Worm (Caenorhabditis elegans) whole organism, mixed stage, embryonic: ENCODE measurements around the gene C05C12.1.

Experiments
- M03D4.4 ChIP-seq: sonication (generic microtip); optimal IDR thresholded peaks from 2 replicates; lab custom pipeline; 2017; ENCODE audit warnings: mild to moderate bottlenecking, missing genetic modification characterization, missing compliant biosample characterization
- bed-3 ChIP-seq: fragments of 200-800 bp; sonication (Bioruptor generic); optimal IDR thresholded peaks from 3 replicates; lab custom pipeline; 2018; ENCODE audit warnings: mild to moderate bottlenecking, missing genetic modification characterization, moderate library complexity, missing compliant biosample characterization
- blmp-1 ChIP-seq: fragments of 150-350 bp; optimal IDR thresholded peaks from 2 replicates; lab custom pipeline; 2014; ENCODE audit warnings: missing biosample characterization, missing genetic modification characterization
- ceh-39 ChIP-seq: fragments of 150-350 bp; optimal IDR thresholded peaks from 2 replicates; lab custom pipeline; 2014; ENCODE audit warnings: missing biosample characterization, missing genetic modification characterization
- ceh-43 ChIP-seq: fragments of 200-800 bp; sonication (Bioruptor generic); optimal IDR thresholded peaks from 2 replicates; lab custom pipeline; 2018; ENCODE audit warnings: mild to moderate bottlenecking, missing genetic modification characterization, moderate library complexity, missing compliant biosample characterization
- ceh-83 ChIP-seq: fragments of 200-800 bp; sonication (Bioruptor generic); optimal IDR thresholded peaks from 2 replicates; lab custom pipeline; 2018; ENCODE audit warnings: mild to moderate bottlenecking, missing genetic modification characterization, missing compliant biosample characterization
- ces-1 ChIP-seq: fragments of 150-350 bp; optimal IDR thresholded peaks from 2 replicates; lab custom pipeline; 2014; ENCODE audit warnings: missing biosample characterization, missing genetic modification reagents, missing genetic modification characterization
- cnd-1 ChIP-seq: fragments of 200-800 bp; sonication (Bioruptor generic); optimal IDR thresholded peaks from 2 replicates; lab custom pipeline; 2018; ENCODE audit warnings: mild to moderate bottlenecking, missing genetic modification characterization, missing compliant biosample characterization
- elt-1 ChIP-seq: sonication (generic microtip); optimal IDR thresholded peaks from 2 replicates; lab custom pipeline; 2017; ENCODE audit warnings: missing genetic modification characterization, mild to moderate bottlenecking, missing compliant biosample characterization, antibody characterized with exemption, moderate library complexity, borderline replicate concordance; ENCODE audit not compliant: insufficient read depth
- elt-3 ChIP-seq: fragments of 150-350 bp; optimal IDR thresholded peaks from 2 replicates; lab custom pipeline; 2014; ENCODE audit warnings: missing biosample characterization, missing genetic modification characterization
- flh-1 ChIP-seq: fragments of 200-800 bp; sonication (Bioruptor generic); optimal IDR thresholded peaks from 2 replicates; lab custom pipeline; 2018; ENCODE audit warnings: mild to moderate bottlenecking, missing genetic modification characterization, moderate library complexity, missing compliant biosample characterization
- ham-2 ChIP-seq: fragments of 200-800 bp; sonication (Bioruptor generic); optimal IDR thresholded peaks from 2 replicates; lab custom pipeline; 2018; ENCODE audit warnings: mild to moderate bottlenecking, missing genetic modification characterization, missing compliant biosample characterization
- hlh-1 ChIP-seq: fragments of 150-350 bp; optimal IDR thresholded peaks from 2 replicates; lab custom pipeline; 2014; ENCODE audit warnings: missing biosample characterization, missing genetic modification reagents, missing genetic modification characterization
- lin-13 ChIP-seq: fragments of 150-350 bp; optimal IDR thresholded peaks from 2 replicates; lab custom pipeline; 2014; ENCODE audit warnings: missing biosample characterization, missing genetic modification characterization
- lin-32 ChIP-seq: fragments of 200-800 bp; sonication (Bioruptor generic); optimal IDR thresholded peaks from 2 replicates; lab custom pipeline; 2018; ENCODE audit warnings: mild to moderate bottlenecking, missing genetic modification characterization, missing compliant biosample characterization
- lsy-2 ChIP-seq: fragments of 150-350 bp; optimal IDR thresholded peaks from 2 replicates; lab custom pipeline; 2014; ENCODE audit warnings: missing biosample characterization, missing genetic modification characterization
- mab-5 ChIP-seq: fragments of 150-350 bp; optimal IDR thresholded peaks from 2 replicates; lab custom pipeline; 2014; ENCODE audit warnings: missing biosample characterization, missing genetic modification characterization
- nhr-12 ChIP-seq: fragments of 150-350 bp; optimal IDR thresholded peaks from 2 replicates; lab custom pipeline; 2014; ENCODE audit warnings: missing biosample characterization, missing genetic modification characterization
- nhr-2 ChIP-seq: fragments of 150-350 bp; optimal IDR thresholded peaks from 2 replicates; lab custom pipeline; 2014; ENCODE audit warnings: missing biosample characterization, missing genetic modification characterization
- nhr-237 ChIP-seq: fragments of 150-350 bp; optimal IDR thresholded peaks from 2 replicates; lab custom pipeline; 2014; ENCODE audit warnings: missing biosample characterization, missing genetic modification characterization
- nhr-28 ChIP-seq: fragments of 150-350 bp; optimal IDR thresholded peaks from 2 replicates; lab custom pipeline; 2014; ENCODE audit warnings: missing biosample characterization, missing genetic modification characterization
- nhr-76 ChIP-seq: sonication (generic microtip); optimal IDR thresholded peaks from 2 replicates; lab custom pipeline; 2017; ENCODE audit warnings: missing biosample characterization, missing genetic modification characterization
- pha-4 ChIP-seq: fragments of 150-350 bp; optimal IDR thresholded peaks from 2 replicates; lab custom pipeline; 2018; ENCODE audit warnings: missing biosample characterization, missing genetic modification reagents, missing genetic modification characterization
- sem-2 ChIP-seq: fragments of 200-800 bp; sonication (Bioruptor generic); optimal IDR thresholded peaks from 2 replicates; lab custom pipeline; 2018; ENCODE audit warnings: mild to moderate bottlenecking, missing genetic modification characterization, missing compliant biosample characterization
- unc-39 ChIP-seq: fragments of 150-350 bp; optimal IDR thresholded peaks from 2 replicates; lab custom pipeline; 2014; ENCODE audit warnings: missing biosample characterization, missing genetic modification characterization
- unc-62 ChIP-seq: fragments of 150-350 bp; optimal IDR thresholded peaks from 2 replicates; lab custom pipeline; 2014; ENCODE audit warnings: missing biosample characterization, missing genetic modification reagents, missing genetic modification characterization
- ztf-11 ChIP-seq: fragments of 150-350 bp; optimal IDR thresholded peaks from 2 replicates; lab custom pipeline; 2014; ENCODE audit warnings: missing biosample characterization, missing genetic modification characterization

Gene C05C12.1

ce11 chrIV:11286112-11286511 lies 32.3 kb downstream of the C05C12.1 start:
- TF ChIP-seq unc-39 (tag; lab: Kevin White, UChicago): no peak
- no peak for TF ChIP-seq mab-5 (tag; lab: Kevin White, UChicago)
- TF ChIP-seq nhr-12: no peak
- no peak for TF ChIP-seq ham-2 (GFP tag; lab: Kevin White, UChicago)
- no peak for TF ChIP-seq unc-62 (GFP tag; lab: Kevin White, UChicago)
- no peak for TF ChIP-seq lsy-2 (tag; lab: Kevin White, UChicago)
- no peak for TF ChIP-seq ztf-11 (tag; lab: Kevin White, UChicago)

DNA sequence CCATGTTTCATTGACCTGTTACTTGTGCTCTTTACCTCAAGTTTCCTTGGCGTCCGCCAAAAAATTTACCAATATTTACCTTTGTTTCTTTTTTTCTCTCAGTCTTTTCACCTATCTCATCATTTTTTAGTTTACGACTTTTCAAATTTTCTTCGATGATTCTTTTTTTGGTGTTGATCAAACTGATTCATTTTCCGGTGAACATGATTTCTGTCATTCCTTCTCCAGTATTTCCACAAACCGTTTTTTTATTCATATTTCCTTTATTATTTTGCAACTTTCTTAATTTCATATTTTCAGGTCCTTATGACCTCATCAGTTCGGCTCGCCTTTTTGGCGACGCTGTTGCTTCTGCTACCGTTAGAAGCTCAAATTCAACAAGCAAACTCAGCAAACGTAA lies 33.7 kb downstream of the C05C12.1 start, which contains the start of gene F54D1.6:
F54D1.6 (plus strand) TSS at position 301 of the 400 bp plus-strand sequence.
- TF ChIP-seq ztf-11 (tag; lab: Kevin White, UChicago): no peak

- TF ChIP-seq lsy-2 (tag; lab: Kevin White, UChicago): no peak
- no peak for TF ChIP-seq nhr-237 (tag; lab: Kevin White, UChicago)
- no peak for TF ChIP-seq M03D4.4
- no peak for TF ChIP-seq nhr-28 (tag; lab: Kevin White, UChicago)
- no peak for TF ChIP-seq ztf-11 (tag; lab: Kevin White, UChicago)
- no peak for TF ChIP-seq mab-5 (tag; lab: Kevin White, UChicago)
- TF ChIP-seq blmp-1 (tag; lab: Kevin White, UChicago): no peak
Measured at ce11 chrIV:11288965-11289364, 35.2 kb downstream of the C05C12.1 start.

ce11 chrIV:11296787-11297186 lies 43.0 kb downstream of the C05C12.1 start, which contains the start of gene mttu-1:
mttu-1 (minus strand) TSS chrIV:11296887.
- no peak for TF ChIP-seq hlh-1 (tag; lab: Kevin White, UChicago)
- TF ChIP-seq ceh-39 (tag; lab: Kevin White, UChicago): no peak
- no peak for TF ChIP-seq lin-13 (tag; lab: Kevin White, UChicago)
- TF ChIP-seq ceh-83 (GFP tag; lab: Kevin White, UChicago): no peak
- no peak for TF ChIP-seq ceh-43
- TF ChIP-seq flh-1 (GFP tag; lab: Kevin White, UChicago): no peak
- TF ChIP-seq mab-5 (tag; lab: Kevin White, UChicago): no peak
- no peak for TF ChIP-seq nhr-28 (tag; lab: Kevin White, UChicago)
- no peak for TF ChIP-seq ztf-11 (tag; lab: Kevin White, UChicago)
- TF ChIP-seq lin-32 (GFP tag; lab: Kevin White, UChicago): no peak
- no peak for TF ChIP-seq nhr-76
- TF ChIP-seq sem-2 (GFP tag; lab: Kevin White, UChicago): no peak
- no peak for TF ChIP-seq pha-4 (tag; lab: Kevin White, UChicago)
- no peak for TF ChIP-seq bed-3 (GFP tag; lab: Kevin White, UChicago)
- no peak for TF ChIP-seq cnd-1 (tag; lab: Kevin White, UChicago)
- no peak for TF ChIP-seq nhr-2 (tag; lab: Kevin White, UChicago)
- TF ChIP-seq unc-62 (GFP tag; lab: Kevin White, UChicago): no peak
- TF ChIP-seq lsy-2 (tag; lab: Kevin White, UChicago): no peak
- no peak for TF ChIP-seq elt-3 (tag; lab: Kevin White, UChicago)

DNA sequence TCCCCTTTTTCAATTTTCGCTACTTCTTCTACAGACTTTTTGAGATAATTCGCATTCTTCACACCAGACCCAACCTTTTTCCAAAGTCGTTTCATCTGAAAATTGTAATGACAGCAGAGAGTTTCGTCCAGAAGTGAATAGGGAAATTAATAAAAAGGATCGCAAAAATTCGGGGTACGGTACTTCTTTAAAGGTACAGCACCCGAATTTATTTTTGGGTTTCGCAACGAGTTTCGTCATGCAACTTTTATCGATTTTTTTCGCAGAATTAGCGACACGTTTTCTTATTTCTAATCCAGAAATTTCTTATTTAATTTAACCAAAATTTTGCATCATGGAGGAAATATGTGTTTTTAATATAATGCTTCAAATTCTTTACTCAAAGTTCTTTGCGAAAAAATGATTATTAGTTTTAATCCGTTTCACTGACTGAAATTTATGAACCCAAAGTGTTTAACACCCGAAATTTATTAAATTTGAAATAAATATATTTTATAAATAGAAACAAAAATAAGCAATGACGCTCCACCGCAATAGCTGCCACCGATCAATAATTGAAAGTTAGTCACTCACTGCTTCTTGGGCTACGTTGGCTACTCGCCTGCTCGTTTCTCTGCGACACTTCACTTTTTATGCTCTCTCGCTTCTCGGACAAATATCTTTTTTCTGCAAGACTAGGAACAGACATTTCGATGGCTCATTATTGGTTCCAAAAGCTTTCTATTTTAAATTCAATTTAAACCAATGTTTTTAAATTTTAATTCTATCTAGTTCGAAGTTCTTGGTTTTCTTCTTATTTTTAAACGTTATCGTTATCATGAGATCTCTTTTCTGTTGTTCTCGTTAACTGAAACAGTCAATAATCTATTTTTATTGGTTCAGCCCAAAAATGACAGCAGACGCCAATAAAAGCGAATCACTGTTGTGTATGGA lies 44.6 kb downstream of the C05C12.1 start, which contains the start of the genes B0035.15 and dnj-1:
B0035.15 (minus strand) TSS at position 99 of the 933 bp plus-strand sequence.
dnj-1 (plus strand) TSS at position 883 of the 933 bp plus-strand sequence.
- peak; percentile 85 for TF ChIP-seq ces-1 (GFP tag; lab: Kevin White, UChicago)
- TF ChIP-seq hlh-1 (tag; lab: Kevin White, UChicago): no peak
- peak; percentile 6 for TF ChIP-seq blmp-1 (tag; lab: Kevin White, UChicago)
- TF ChIP-seq lin-13 (tag; lab: Kevin White, UChicago): no peak
- peak; percentile 11 for TF ChIP-seq lsy-2 (tag; lab: Kevin White, UChicago)
- TF ChIP-seq ham-2 (GFP tag; lab: Kevin White, UChicago): peak; percentile 67
- TF ChIP-seq sem-2 (GFP tag; lab: Kevin White, UChicago): no peak
- no peak for TF ChIP-seq elt-1 (tag; lab: Kevin White, UChicago)
- no peak for TF ChIP-seq nhr-76
- TF ChIP-seq unc-62 (GFP tag; lab: Kevin White, UChicago): no peak
- TF ChIP-seq nhr-237 (tag; lab: Kevin White, UChicago): no peak
- TF ChIP-seq ceh-83 (GFP tag; lab: Kevin White, UChicago): no peak
- no peak for TF ChIP-seq lin-32 (GFP tag; lab: Kevin White, UChicago)
- no peak for TF ChIP-seq bed-3 (GFP tag; lab: Kevin White, UChicago)
